Fruit fly (Drosophila melanogaster) whole organism, embryonic: ENCODE data around the gene CG7276.

Experiments used
- CG11696 ChIP-seq: fragments of 200-800 bp; sonication (Bioruptor generic); IDR thresholded peaks from 2 replicates; pipeline ENCODE4 v1.3.6; 2022; ENCODE audit warnings: missing biosample characterization, missing genetic modification characterization
- CG12219 ChIP-seq: fragments of 200-800 bp; sonication (Bioruptor generic); optimal IDR thresholded peaks from 3 replicates; lab custom pipeline; 2018; ENCODE audit warnings: missing biosample characterization, mild to moderate bottlenecking, missing genetic modification characterization
- CG12236 ChIP-seq: fragments of 200-800 bp; sonication (Bioruptor generic); optimal IDR thresholded peaks from 2 replicates; lab custom pipeline; 2016; ENCODE audit warnings: missing biosample characterization, missing genetic modification characterization
- CG13123 ChIP-seq: fragments of 200-800 bp; sonication (Bioruptor generic); optimal IDR thresholded peaks from 2 replicates; lab custom pipeline; 2016; ENCODE audit warnings: missing biosample characterization, missing genetic modification characterization
- CG14014 ChIP-seq: fragments of 200-800 bp; sonication (Bioruptor generic); IDR thresholded peaks from 2 replicates; pipeline ENCODE4 v1.3.6; 2022; ENCODE audit warnings: missing biosample characterization, missing genetic modification characterization
- CG16813 ChIP-seq: fragments of 200-800 bp; sonication (Bioruptor generic); IDR thresholded peaks from 3 replicates; pipeline ENCODE4 v1.3.6; 2022; ENCODE audit warnings: missing biosample characterization, missing genetic modification characterization; ENCODE audit not compliant: partially characterized antibody
- CG17568 ChIP-seq: fragments of 200-800 bp; sonication (Bioruptor generic); optimal IDR thresholded peaks from 2 replicates; lab custom pipeline; 2018; ENCODE audit warnings: missing biosample characterization, mild to moderate bottlenecking, missing genetic modification characterization, moderate library complexity
- CG17829 ChIP-seq: fragments of 200-800 bp; optimal IDR thresholded peaks from 2 replicates; lab custom pipeline; 2019; ENCODE audit warnings: missing biosample characterization, mild to moderate bottlenecking, missing genetic modification characterization, moderate library complexity
- CG2875 ChIP-seq: fragments of 200-800 bp; sonication (Bioruptor generic); optimal IDR thresholded peaks from 2 replicates; lab custom pipeline; 2017; ENCODE audit warnings: missing biosample characterization, mild to moderate bottlenecking, missing genetic modification characterization, missing genetic modification reagents
- CG4707 ChIP-seq: fragments of 200-800 bp; sonication (Bioruptor generic); optimal IDR thresholded peaks from 2 replicates; lab custom pipeline; 2018; ENCODE audit warnings: missing biosample characterization, mild to moderate bottlenecking, missing genetic modification characterization, moderate library complexity
- CG4730 ChIP-seq: fragments of 200-800 bp; sonication (Bioruptor generic); IDR thresholded peaks from 2 replicates; pipeline ENCODE4 v1.3.6; 2022; ENCODE audit warnings: missing biosample characterization, missing genetic modification characterization
- CG4820 ChIP-seq: fragments of 200-800 bp; sonication (Bioruptor generic); optimal IDR thresholded peaks from 3 replicates; lab custom pipeline; 2016; ENCODE audit warnings: missing biosample characterization, missing genetic modification characterization
- CG6683 ChIP-seq: fragments of 200-800 bp; sonication (Bioruptor generic); optimal IDR thresholded peaks from 2 replicates; lab custom pipeline; 2017; ENCODE audit warnings: missing biosample characterization, mild to moderate bottlenecking, missing genetic modification characterization, missing genetic modification reagents
- CG6813 ChIP-seq: fragments of 200-800 bp; sonication (Bioruptor generic); optimal IDR thresholded peaks from 2 replicates; lab custom pipeline; 2017; ENCODE audit warnings: missing biosample characterization, missing genetic modification characterization, mild to moderate bottlenecking, moderate library complexity, missing genetic modification reagents
- CG7357 ChIP-seq: fragments of 200-800 bp; sonication (Bioruptor generic); IDR thresholded peaks from 3 replicates; pipeline ENCODE4 v1.3.6; 2022; ENCODE audit warnings: missing biosample characterization, missing genetic modification characterization
- CG7839 ChIP-seq: fragments of 200-800 bp; sonication (Bioruptor generic); optimal IDR thresholded peaks from 3 replicates; lab custom pipeline; 2018; ENCODE audit warnings: missing biosample characterization, mild to moderate bottlenecking, missing genetic modification characterization, moderate library complexity
- CG8359 ChIP-seq: fragments of 200-800 bp; sonication (Bioruptor generic); optimal IDR thresholded peaks from 2 replicates; lab custom pipeline; 2017; ENCODE audit warnings: missing biosample characterization, mild to moderate bottlenecking, missing genetic modification characterization, borderline replicate concordance
- CG8478 ChIP-seq: fragments of >200 bp; optimal IDR thresholded peaks from 2 replicates; lab custom pipeline; 2018
- Dll ChIP-seq: fragments of 200-800 bp; sonication (Bioruptor generic); IDR thresholded peaks from 4 replicates; pipeline ENCODE4 v1.3.6; 2022; ENCODE audit warnings: missing biosample characterization, missing genetic modification characterization; ENCODE audit not compliant: partially characterized antibody
- Doc3 ChIP-seq: fragments of 200-800 bp; sonication (Bioruptor generic); IDR thresholded peaks from 3 replicates; pipeline ENCODE4 v1.3.6; 2022; ENCODE audit warnings: missing biosample characterization, missing genetic modification characterization; ENCODE audit not compliant: partially characterized antibody
- Ets65A ChIP-seq: fragments of 200-800 bp; sonication (Bioruptor generic); peaks from one replicate; lab custom pipeline; 2016; ENCODE audit warnings: missing biosample characterization, missing genetic modification characterization
- Ets97D ChIP-seq: fragments of 200-800 bp; sonication (Bioruptor generic); optimal IDR thresholded peaks from 3 replicates; lab custom pipeline; 2016; ENCODE audit warnings: missing biosample characterization, missing genetic modification characterization
- Hand ChIP-seq: fragments of 200-800 bp; sonication (Bioruptor generic); optimal IDR thresholded peaks from 2 replicates; lab custom pipeline; 2017; ENCODE audit warnings: mild to moderate bottlenecking, missing biosample characterization, missing genetic modification reagents, missing genetic modification characterization
- Nf-YA ChIP-seq: fragments of 200-800 bp; sonication (Bioruptor generic); IDR thresholded peaks from 2 replicates; pipeline ENCODE4 v1.3.6; 2022; ENCODE audit warnings: missing biosample characterization, missing genetic modification characterization
- Poxn ChIP-seq: fragments of 200-800 bp; sonication (Bioruptor generic); IDR thresholded peaks from 2 replicates; pipeline ENCODE4 v1.3.6; 2022; ENCODE audit warnings: missing biosample characterization, missing genetic modification characterization
- Six4 ChIP-seq: fragments of 200-800 bp; sonication (Bioruptor generic); optimal IDR thresholded peaks from 2 replicates; lab custom pipeline; 2016; ENCODE audit warnings: missing biosample characterization, missing genetic modification characterization
- TFAM ChIP-seq: fragments of 200-800 bp; sonication (Bioruptor generic); optimal IDR thresholded peaks from 2 replicates; lab custom pipeline; 2017; ENCODE audit warnings: missing biosample characterization, missing genetic modification characterization, inconsistent platforms
- Tbp ChIP-seq: fragments of >200 bp; optimal IDR thresholded peaks from 2 replicates; lab custom pipeline; 2018; ENCODE audit warnings: missing biosample characterization, missing genetic modification characterization
- ato ChIP-seq: fragments of 200-800 bp; sonication (Bioruptor generic); IDR thresholded peaks from 2 replicates; pipeline ENCODE4 v1.3.6; 2022; ENCODE audit warnings: missing biosample characterization, missing genetic modification characterization; ENCODE audit not compliant: partially characterized antibody
- bowl ChIP-seq: fragments of 200-800 bp; sonication (Bioruptor generic); IDR thresholded peaks from 2 replicates; pipeline ENCODE4 v1.3.6; 2022; ENCODE audit warnings: missing biosample characterization, missing genetic modification characterization
- cad ChIP-seq: fragments of >200 bp; optimal IDR thresholded peaks from 2 replicates; lab custom pipeline; 2017; ENCODE audit warnings: missing biosample characterization, missing genetic modification characterization
- chif ChIP-seq, 2 experiments: fragments of 200-800 bp; sonication (Bioruptor generic); optimal IDR thresholded peaks; 3 replicates each; lab custom pipeline; 2016; ENCODE audit warnings: missing biosample characterization in 2 of 2, missing genetic modification characterization in 2 of 2
- chm ChIP-seq: fragments of 200-800 bp; sonication (Bioruptor generic); IDR thresholded peaks from 2 replicates; pipeline ENCODE4 v1.3.6; 2022; ENCODE audit warnings: missing biosample characterization, missing genetic modification characterization
- disco-r ChIP-seq: fragments of 200-800 bp; sonication (Bioruptor generic); optimal IDR thresholded peaks from 2 replicates; lab custom pipeline; 2016; ENCODE audit warnings: missing biosample characterization, missing genetic modification characterization
- dm ChIP-seq: fragments of 200-800 bp; sonication (Bioruptor generic); optimal IDR thresholded peaks from 3 replicates; lab custom pipeline; 2016; ENCODE audit warnings: missing biosample characterization, missing genetic modification characterization
- fd3F ChIP-seq: fragments of 200-800 bp; sonication (Bioruptor generic); optimal IDR thresholded peaks from 2 replicates; lab custom pipeline; 2018; ENCODE audit warnings: missing biosample characterization, mild to moderate bottlenecking, missing genetic modification characterization, moderate library complexity
- fd96Cb ChIP-seq: fragments of 200-800 bp; sonication (Bioruptor generic); optimal IDR thresholded peaks from 2 replicates; lab custom pipeline; 2018; ENCODE audit warnings: missing biosample characterization, mild to moderate bottlenecking, missing genetic modification characterization, moderate library complexity
- grau ChIP-seq: fragments of 200-800 bp; optimal IDR thresholded peaks from 3 replicates; lab custom pipeline; 2019; ENCODE audit warnings: missing biosample characterization, mild to moderate bottlenecking, missing genetic modification characterization, moderate library complexity
- h ChIP-seq: fragments of >200 bp; optimal IDR thresholded peaks from 2 replicates; lab custom pipeline; 2017
- jigr1 ChIP-seq: fragments of 200-800 bp; sonication (Bioruptor generic); IDR thresholded peaks from 3 replicates; pipeline ENCODE4 v1.3.6; 2022; ENCODE audit warnings: missing biosample characterization, missing genetic modification characterization
- mam ChIP-seq: fragments of 200-800 bp; sonication (Bioruptor generic); optimal IDR thresholded peaks from 3 replicates; lab custom pipeline; 2016; ENCODE audit warnings: missing biosample characterization, missing genetic modification characterization
- odd ChIP-seq: fragments of 200-800 bp; sonication (Bioruptor generic); optimal IDR thresholded peaks from 2 replicates; lab custom pipeline; 2017; ENCODE audit warnings: missing biosample characterization, mild to moderate bottlenecking, missing genetic modification characterization
- pb ChIP-seq: fragments of 200-800 bp; sonication (Bioruptor generic); optimal IDR thresholded peaks from 3 replicates; lab custom pipeline; 2016; ENCODE audit warnings: missing biosample characterization, missing genetic modification characterization
- scrt ChIP-seq: fragments of 200-800 bp; sonication (Bioruptor generic); optimal IDR thresholded peaks from 2 replicates; lab custom pipeline; 2018; ENCODE audit warnings: missing biosample characterization, mild to moderate bottlenecking, missing genetic modification characterization, moderate library complexity
- tap ChIP-seq: fragments of 200-800 bp; optimal IDR thresholded peaks from 3 replicates; lab custom pipeline; 2019; ENCODE audit warnings: missing biosample characterization, mild to moderate bottlenecking, missing genetic modification characterization, moderate library complexity
- tgo ChIP-seq: fragments of 200-800 bp; sonication (Bioruptor generic); IDR thresholded peaks from 3 replicates; pipeline ENCODE4 v1.3.6; 2022; ENCODE audit warnings: missing biosample characterization, missing genetic modification characterization
- trh ChIP-seq: fragments of 200-800 bp; sonication (Bioruptor generic); optimal IDR thresholded peaks from 2 replicates; lab custom pipeline; 2016; ENCODE audit warnings: missing biosample characterization, missing genetic modification characterization
- ttk ChIP-seq: fragments of 200-800 bp; sonication (Bioruptor generic); IDR thresholded peaks from 2 replicates; pipeline ENCODE4 v2.1.2; 2022; ENCODE audit warnings: missing biosample characterization, missing genetic modification characterization
- yki ChIP-seq: fragments of >200 bp; optimal IDR thresholded peaks from 3 replicates; lab custom pipeline; 2018
- zen ChIP-seq: fragments of 200-800 bp; sonication (Bioruptor generic); optimal IDR thresholded peaks from 3 replicates; lab custom pipeline; 2018; ENCODE audit warnings: missing biosample characterization, mild to moderate bottlenecking, missing genetic modification characterization, moderate library complexity

CG7276 gene

dm6 chr3L:15507148-15507896 is 9.3 kb downstream of the CG7276 start (continued):
- TF ChIP-seq trh (GFP tag; lab: Kevin White, UChicago) (no peak), CG4707 (GFP tag; lab: Kevin White, UChicago) (peak; percentile 47), jigr1 (GFP tag; lab: Robert Waterston, UW) (no peak), cad (GFP tag; lab: Kevin White, UChicago) (peak; percentile 2), pb (GFP tag; lab: Kevin White, UChicago) (no peak), Nf-YA (GFP tag; lab: Robert Waterston, UW) (no peak), ttk (GFP tag; lab: Robert Waterston, UW) (no peak), chif (GFP tag; optimal IDR thresholded peaks at IDR 0.05; lab: Kevin White, UChicago) (no peak), chm (GFP tag; lab: Robert Waterston, UW) (0 out of 2 replicates have a peak, but pooled peaks have one; percentile 21), dm (GFP tag; lab: Kevin White, UChicago) (peak; percentile 33), Doc3 (GFP tag; lab: Robert Waterston, UW) (0 out of 3 replicates have a peak, but pooled peaks have one; percentile 11), disco-r (no peak), mam (GFP tag; lab: Kevin White, UChicago) (no peak), Poxn (GFP tag; lab: Robert Waterston, UW) (no peak), Dll (GFP tag; lab: Robert Waterston, UW) (0 out of 4 replicates have a peak, but pooled peaks have one; percentile 46), CG16813 (GFP tag; lab: Robert Waterston, UW) (no peak), yki (lab: Kevin White, UChicago) (peak; percentile 66), tap (tag; lab: Kevin White, UChicago) (no peak), fd96Cb (tag; lab: Kevin White, UChicago) (no peak), CG17568 (GFP tag; lab: Kevin White, UChicago) (no peak), h (lab: Kevin White, UChicago) (no peak), CG7357 (GFP tag; lab: Robert Waterston, UW) (no peak), Hand (GFP tag; lab: Kevin White, UChicago) (no peak), CG8359 (GFP tag; lab: Kevin White, UChicago) (no peak), grau (tag; lab: Kevin White, UChicago) (no peak)

dm6 chr3L:15508233-15508632 is 10.2 kb downstream of the CG7276 start, which contains the start of gene CG7841:
CG7841 (minus strand) TSS chr3L:15508252.
- no peak for TF ChIP-seq Tbp
- peak; percentile 89 for TF ChIP-seq TFAM (GFP tag; lab: Kevin White, UChicago)
- peak; percentile 96 for TF ChIP-seq fd3F
- TF ChIP-seq CG12236 (GFP tag; lab: Kevin White, UChicago) = peak; percentile 96
- TF ChIP-seq CG14014 (GFP tag; lab: Robert Waterston, UW) = peak; percentile 96
- peak; percentile 99 for TF ChIP-seq CG17829 (tag; lab: Kevin White, UChicago)
- TF ChIP-seq tgo (GFP tag; lab: Robert Waterston, UW) = peak; percentile 95
- TF ChIP-seq Ets65A (GFP tag; lab: Kevin White, UChicago) = peak; percentile 98
- peak; percentile 98 for TF ChIP-seq scrt (GFP tag; lab: Kevin White, UChicago)
- TF ChIP-seq ato = no peak
- TF ChIP-seq bowl = peak; percentile 95
- peak; percentile 97 for TF ChIP-seq CG6683 (GFP tag; lab: Kevin White, UChicago)
- TF ChIP-seq CG7357 (GFP tag; lab: Robert Waterston, UW) = peak; percentile 83
- TF ChIP-seq odd (GFP tag; lab: Kevin White, UChicago) = peak; percentile 99
- peak; percentile 84; the same call in 1 of the 2 replicates for TF ChIP-seq CG4730
- TF ChIP-seq Ets97D (GFP tag; lab: Kevin White, UChicago) = peak; percentile 91
- TF ChIP-seq Six4 (GFP tag; lab: Kevin White, UChicago) = peak; percentile 97
- TF ChIP-seq CG4820 (GFP tag; lab: Kevin White, UChicago) = peak; percentile 100
- peak; percentile 99 for TF ChIP-seq CG6813 (GFP tag; lab: Kevin White, UChicago)
- peak; percentile 91 for TF ChIP-seq CG11696
- TF ChIP-seq CG8478 (lab: Kevin White, UChicago) = no peak
- TF ChIP-seq CG12219 (GFP tag; lab: Kevin White, UChicago) = peak; percentile 99
- peak; percentile 97 for TF ChIP-seq CG2875
- TF ChIP-seq CG7839 (tag; lab: Kevin White, UChicago) = peak; percentile 98
- peak; percentile 91 for TF ChIP-seq CG13123 (GFP tag; lab: Kevin White, UChicago)
- TF ChIP-seq zen (tag; lab: Kevin White, UChicago) = peak; percentile 91
